Worm (Caenorhabditis elegans) whole organism, late embryonic: ENCODE measurements around the gene dcn-1.

Source experiments
- C08G9.2 ChIP-seq: sonication (generic microtip); optimal IDR thresholded peaks from 2 replicates; lab custom pipeline; 2016; ENCODE audit warnings: mild to moderate bottlenecking, missing genetic modification characterization, moderate library complexity, missing compliant biosample characterization
- C38D4.7 ChIP-seq: fragments of 200-800 bp; sonication (Bioruptor generic); optimal IDR thresholded peaks from 2 replicates; lab custom pipeline; 2018; ENCODE audit warnings: mild to moderate bottlenecking, missing genetic modification characterization, moderate library complexity, missing compliant biosample characterization
- ama-1 ChIP-seq: fragments of 150-350 bp; optimal IDR thresholded peaks from 2 replicates; lab custom pipeline; 2014
- ceh-22 ChIP-seq: sonication (generic microtip); optimal IDR thresholded peaks from 2 replicates; lab custom pipeline; 2017; ENCODE audit warnings: missing biosample characterization, missing genetic modification characterization
- ceh-24 ChIP-seq: sonication (generic microtip); optimal IDR thresholded peaks from 2 replicates; lab custom pipeline; 2016; ENCODE audit warnings: mild to moderate bottlenecking, missing genetic modification characterization, missing compliant biosample characterization
- ceh-31 ChIP-seq: sonication (generic microtip); optimal IDR thresholded peaks from 2 replicates; lab custom pipeline; 2016; ENCODE audit warnings: missing genetic modification characterization, missing compliant biosample characterization
- ceh-34 ChIP-seq: sonication (generic microtip); optimal IDR thresholded peaks from 2 replicates; lab custom pipeline; 2016; ENCODE audit warnings: mild to moderate bottlenecking, missing genetic modification characterization, missing compliant biosample characterization
- ceh-45 ChIP-seq: fragments of 200-800 bp; sonication (Bioruptor generic); IDR thresholded peaks from 2 replicates; pipeline ENCODE4 v1.3.6; 2022; ENCODE audit warnings: missing genetic modification reagents, missing genetic modification characterization, missing compliant biosample characterization
- elt-2 ChIP-seq: sonication (generic microtip); optimal IDR thresholded peaks from 2 replicates; lab custom pipeline; 2016; ENCODE audit warnings: missing genetic modification reagents, missing genetic modification characterization, missing compliant biosample characterization
- elt-4 ChIP-seq: sonication (generic microtip); optimal IDR thresholded peaks from 2 replicates; lab custom pipeline; 2016; ENCODE audit warnings: missing genetic modification characterization, missing compliant biosample characterization
- eyg-1 ChIP-seq: sonication (generic microtip); optimal IDR thresholded peaks from 2 replicates; lab custom pipeline; 2016; ENCODE audit warnings: missing genotype, missing genetic modification characterization, missing compliant biosample characterization
- fax-1 ChIP-seq: sonication (generic microtip); optimal IDR thresholded peaks from 2 replicates; lab custom pipeline; 2016; ENCODE audit warnings: missing genotype, missing genetic modification characterization, missing compliant biosample characterization
- gmeb-2 ChIP-seq: sonication (generic microtip); optimal IDR thresholded peaks from 2 replicates; lab custom pipeline; 2016; ENCODE audit warnings: missing genetic modification characterization, inconsistent platforms, missing compliant biosample characterization
- hlh-15 ChIP-seq: sonication (generic microtip); optimal IDR thresholded peaks from 2 replicates; lab custom pipeline; 2016; ENCODE audit warnings: missing genetic modification characterization, missing compliant biosample characterization
- hlh-30 ChIP-seq: sonication (generic microtip); optimal IDR thresholded peaks from 2 replicates; lab custom pipeline; 2017; ENCODE audit warnings: antibody characterized with exemption, missing genetic modification characterization, missing compliant biosample characterization; ENCODE audit not compliant: insufficient read depth
- hlh-6 ChIP-seq: sonication (generic microtip); optimal IDR thresholded peaks from 2 replicates; lab custom pipeline; 2016; ENCODE audit warnings: missing genotype, missing genetic modification characterization, missing compliant biosample characterization
- hlh-8 ChIP-seq: sonication (generic microtip); optimal IDR thresholded peaks from 2 replicates; lab custom pipeline; 2016; ENCODE audit warnings: missing genotype, missing genetic modification characterization, missing compliant biosample characterization
- lin-11 ChIP-seq: fragments of 200-800 bp; sonication (Bioruptor generic); optimal IDR thresholded peaks from 2 replicates; lab custom pipeline; 2018; ENCODE audit warnings: mild to moderate bottlenecking, missing genetic modification characterization, missing compliant biosample characterization
- mec-3 ChIP-seq: sonication (generic microtip); optimal IDR thresholded peaks from 2 replicates; lab custom pipeline; 2016; ENCODE audit warnings: borderline replicate concordance, missing genetic modification characterization, missing compliant biosample characterization
- nfya-1 ChIP-seq: sonication (generic microtip); optimal IDR thresholded peaks from 2 replicates; lab custom pipeline; 2017; ENCODE audit warnings: missing genetic modification characterization, mild to moderate bottlenecking, missing compliant biosample characterization, antibody characterized with exemption, moderate library complexity
- npax-4 ChIP-seq: sonication (generic microtip); optimal IDR thresholded peaks from 2 replicates; lab custom pipeline; 2016; ENCODE audit warnings: missing genetic modification characterization, missing compliant biosample characterization
- odd-2 ChIP-seq: sonication (generic microtip); optimal IDR thresholded peaks from 2 replicates; lab custom pipeline; 2017; ENCODE audit warnings: antibody characterized with exemption, mild to moderate bottlenecking, missing genetic modification characterization, missing compliant biosample characterization
- pat-9 ChIP-seq: fragments of 200-800 bp; sonication (Bioruptor generic); optimal IDR thresholded peaks from 2 replicates; lab custom pipeline; 2018; ENCODE audit warnings: mild to moderate bottlenecking, missing genetic modification characterization, moderate library complexity, missing compliant biosample characterization
- pha-4 ChIP-seq: fragments of 150-350 bp; optimal IDR thresholded peaks from 2 replicates; lab custom pipeline; 2018; ENCODE audit warnings: missing biosample characterization, missing genetic modification reagents, missing genetic modification characterization
- ref-2 ChIP-seq: sonication (generic microtip); optimal IDR thresholded peaks from 2 replicates; lab custom pipeline; 2016; ENCODE audit warnings: missing genetic modification characterization, missing compliant biosample characterization
- sox-2 ChIP-seq: fragments of 200-800 bp; sonication (Bioruptor generic); IDR thresholded peaks from 2 replicates; pipeline ENCODE4 v1.3.6; 2022; ENCODE audit warnings: missing genetic modification reagents, missing genetic modification characterization, missing compliant biosample characterization
- sox-4 ChIP-seq: sonication (generic microtip); optimal IDR thresholded peaks from 2 replicates; lab custom pipeline; 2017; ENCODE audit warnings: mild to moderate bottlenecking, missing genetic modification characterization, inconsistent platforms, missing compliant biosample characterization
- syd-9 ChIP-seq: sonication (generic microtip); optimal IDR thresholded peaks from 2 replicates; lab custom pipeline; 2016; ENCODE audit warnings: mild to moderate bottlenecking, missing genetic modification characterization, moderate library complexity, missing compliant biosample characterization
- tbx-2 ChIP-seq: sonication (generic microtip); optimal IDR thresholded peaks from 2 replicates; lab custom pipeline; 2016; ENCODE audit warnings: missing genetic modification characterization, missing compliant biosample characterization
- unc-3 ChIP-seq, 2 experiments: fragments of 200-800 bp in 1 of 2; sonication (Bioruptor generic) in 1 of 2; sonication (generic microtip) in 1 of 2; conservative IDR thresholded peaks in 1 of 2; optimal IDR thresholded peaks in 1 of 2; 2 replicates each; pipeline versions ENCODE4 v1.3.6 to Lab custom; 2016 to 2022; ENCODE audit warnings: missing compliant biosample characterization in 2 of 2, missing genetic modification characterization in 2 of 2, missing genetic modification reagents in 1 of 2
- unc-42 ChIP-seq: sonication (generic microtip); optimal IDR thresholded peaks from 2 replicates; lab custom pipeline; 2016; ENCODE audit warnings: missing genotype, missing genetic modification characterization, missing compliant biosample characterization
- unc-55 ChIP-seq: sonication (generic microtip); optimal IDR thresholded peaks from 2 replicates; lab custom pipeline; 2017; ENCODE audit warnings: missing biosample characterization, missing genetic modification reagents, missing genetic modification characterization
- zip-5 ChIP-seq: sonication (generic microtip); optimal IDR thresholded peaks from 2 replicates; lab custom pipeline; 2016; ENCODE audit warnings: missing genetic modification characterization, missing compliant biosample characterization

dcn-1 gene

DNA sequence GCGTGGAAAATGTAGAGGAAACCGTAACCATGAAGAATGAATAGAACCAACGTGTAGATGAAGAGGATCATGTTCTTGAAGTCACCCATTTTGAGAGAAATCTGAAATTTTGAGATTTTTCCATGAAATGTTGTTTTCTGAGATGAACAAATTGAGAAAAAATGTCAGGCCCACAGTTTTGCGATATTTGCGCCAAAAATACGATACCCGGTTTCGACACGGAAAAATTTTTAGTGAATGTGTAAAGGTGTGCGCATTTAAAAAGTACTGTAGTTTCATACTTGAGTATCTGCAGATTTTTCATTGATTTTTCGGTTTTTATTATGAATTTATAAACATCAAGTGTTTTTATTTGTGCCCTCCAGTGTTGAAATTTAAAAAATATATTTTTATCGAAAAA, 11.4 kb upstream of the dcn-1 start, which contains the start of gene R10E4.9:
R10E4.9 (minus strand) TSS at position 101 of the 400 bp plus-strand sequence.
- TF ChIP-seq C08G9.2 (tag; lab: Kevin White, UChicago), result no peak
- no peak for TF ChIP-seq ref-2 (tag; lab: Kevin White, UChicago)
- no peak for TF ChIP-seq sox-4 (tag; lab: Kevin White, UChicago)
- no peak for TF ChIP-seq pha-4 (tag; lab: Kevin White, UChicago)
- TF ChIP-seq hlh-6 (tag; lab: Kevin White, UChicago), result no peak
- TF ChIP-seq C38D4.7, result no peak
- no peak for TF ChIP-seq zip-5 (tag; lab: Kevin White, UChicago)
- TF ChIP-seq hlh-8 (tag; lab: Kevin White, UChicago), result no peak
- no peak for TF ChIP-seq npax-4 (tag; lab: Kevin White, UChicago)
- TF ChIP-seq hlh-30 (tag; lab: Kevin White, UChicago), result no peak
- no peak for TF ChIP-seq ama-1 (lab: Kevin White, UChicago)
- TF ChIP-seq hlh-15 (tag; lab: Kevin White, UChicago), result no peak
- TF ChIP-seq sox-2 (GFP tag; lab: Robert Waterston, UW), result no peak
- TF ChIP-seq ceh-34 (tag; lab: Kevin White, UChicago), result no peak
- no peak for TF ChIP-seq ceh-22 (tag; lab: Kevin White, UChicago)
- TF ChIP-seq unc-55 (GFP tag; lab: Kevin White, UChicago), result no peak

DNA sequence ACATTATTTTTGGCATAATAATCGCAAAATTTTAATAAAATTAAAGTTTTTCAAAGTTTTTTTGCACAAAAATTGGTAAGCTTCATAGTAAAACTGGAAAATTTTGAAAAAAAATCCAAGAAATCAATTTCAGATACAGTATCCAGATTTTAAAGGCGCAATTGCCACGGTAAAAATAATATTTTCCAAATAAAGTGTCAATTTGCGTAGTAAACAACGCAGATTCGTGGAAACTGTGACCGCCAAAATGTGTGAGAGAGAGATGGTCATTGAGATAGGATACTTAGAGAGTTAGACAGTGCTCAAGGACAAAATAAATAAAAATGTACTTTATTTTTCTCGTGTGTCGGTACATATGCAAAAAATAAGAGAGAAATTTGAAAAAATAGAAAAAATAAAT, 10.9 kb upstream of the dcn-1 start:
- TF ChIP-seq ama-1 (lab: Kevin White, UChicago) (no peak), unc-3 (GFP tag; conservative IDR thresholded peaks at IDR 0.05; lab: Robert Waterston, UW) (no peak), unc-3 (tag; optimal IDR thresholded peaks at IDR 0.05; lab: Kevin White, UChicago) (no peak), fax-1 (tag; lab: Kevin White, UChicago) (no peak)

DNA sequence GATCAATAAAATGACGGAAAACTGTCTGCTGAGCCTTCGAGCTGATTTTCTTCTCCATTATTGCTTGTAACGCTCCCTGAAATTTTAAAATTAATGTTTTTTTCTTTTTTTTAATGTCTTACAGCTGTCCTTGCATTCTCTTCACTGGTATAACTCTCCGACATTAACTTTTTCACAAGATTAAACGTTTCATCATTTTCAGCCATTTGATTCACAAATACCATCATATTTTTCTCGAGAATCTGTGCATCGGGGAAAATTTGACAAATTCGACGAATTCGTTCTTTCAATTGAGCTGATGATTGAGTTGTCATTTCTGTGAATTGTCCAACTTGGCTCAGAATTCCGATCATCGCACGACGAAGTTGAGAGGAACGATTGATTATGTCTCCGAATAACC, 4.4 kb upstream of the dcn-1 start:
- TF ChIP-seq ceh-45 (GFP tag; lab: Robert Waterston, UW) (no peak), mec-3 (tag; lab: Kevin White, UChicago) (no peak)
- TF ChIP-seq, all 69 proteins: peak for 0

DNA sequence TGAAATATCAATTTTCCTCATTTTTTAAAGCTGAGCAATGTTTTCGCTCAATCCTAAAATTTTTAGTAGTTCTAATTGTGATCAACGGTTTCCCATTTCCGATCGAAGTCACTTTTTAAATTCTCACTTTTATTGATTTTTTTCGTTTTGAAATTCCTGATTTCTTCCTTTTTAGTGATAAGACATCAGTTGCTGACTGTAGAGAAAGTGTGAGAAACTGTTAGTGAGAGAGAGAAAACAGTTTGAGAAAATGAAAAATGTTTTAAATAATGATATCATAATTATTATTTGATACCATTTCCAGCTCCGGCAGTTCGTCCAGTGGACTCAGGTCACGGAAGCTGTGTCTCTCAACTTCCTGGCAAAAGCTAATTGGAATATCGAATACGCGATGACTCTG, 790 bp downstream of the dcn-1 start:
- TF ChIP-seq pha-4 (tag; lab: Kevin White, UChicago) (no peak), ceh-31 (tag; lab: Kevin White, UChicago) (no peak), odd-2 (no peak), tbx-2 (tag; lab: Kevin White, UChicago) (no peak), lin-11 (tag; lab: Kevin White, UChicago) (no peak), eyg-1 (no peak), gmeb-2 (tag; lab: Kevin White, UChicago) (no peak), nfya-1 (tag; lab: Kevin White, UChicago) (no peak), elt-2 (no peak), unc-42 (tag; lab: Kevin White, UChicago) (no peak), hlh-30 (tag; lab: Kevin White, UChicago) (no peak), sox-2 (GFP tag; lab: Robert Waterston, UW) (no peak), ceh-24 (no peak), ref-2 (tag; lab: Kevin White, UChicago) (no peak), ceh-34 (tag; lab: Kevin White, UChicago) (no peak), C38D4.7 (no peak), pat-9 (no peak), npax-4 (tag; lab: Kevin White, UChicago) (no peak), syd-9 (tag; lab: Kevin White, UChicago) (no peak), elt-4 (tag; lab: Kevin White, UChicago) (no peak)
